Worm (Caenorhabditis elegans): ENCODE results near the gene unc-64.

Gene unc-64

ce11 chrIII:13277881-13278500, 933 bp downstream of the unc-64 start:
- no peak for TF ChIP-seq skn-1 (tag; optimal IDR thresholded peaks at IDR 0.05)
- TF ChIP-seq ZK546.5 (tag; optimal IDR thresholded peaks at IDR 0.05), result no peak
- peak; percentile 9 for TF ChIP-seq fkh-10 (GFP tag; optimal IDR thresholded peaks at IDR 0.05)
- TF ChIP-seq lin-39 (tag; optimal IDR thresholded peaks at IDR 0.05), result no peak
- TF ChIP-seq daf-12 (tag; optimal IDR thresholded peaks at IDR 0.05), result no peak
- no peak for TF ChIP-seq hmg-11 (tag; optimal IDR thresholded peaks at IDR 0.05)
- no peak for TF ChIP-seq elt-3 (tag; optimal IDR thresholded peaks at IDR 0.05)
- peak; percentile 39 for TF ChIP-seq nfya-1 (tag; optimal IDR thresholded peaks at IDR 0.05; ENCODE audit: insufficient read depth)

- TF ChIP-seq fos-1 (tag; optimal IDR thresholded peaks at IDR 0.05), result no peak
- no peak for TF ChIP-seq nhr-237 (tag; optimal IDR thresholded peaks at IDR 0.05)
- no peak for TF ChIP-seq mdl-1 (tag; optimal IDR thresholded peaks at IDR 0.05)
- TF ChIP-seq ceh-9 (tag; optimal IDR thresholded peaks at IDR 0.05), result no peak
- TF ChIP-seq nhr-25 (tag; optimal IDR thresholded peaks at IDR 0.05), result no peak
- TF ChIP-seq unc-62 (GFP tag; optimal IDR thresholded peaks at IDR 0.05), result no peak
- TF ChIP-seq daf-12 (tag; optimal IDR thresholded peaks at IDR 0.05), result no peak
- TF ChIP-seq egl-27 (tag; optimal IDR thresholded peaks at IDR 0.05), result no peak
- TF ChIP-seq fkh-2 (tag; optimal IDR thresholded peaks at IDR 0.05), result no peak
- TF ChIP-seq eor-1 (tag; optimal IDR thresholded peaks at IDR 0.05), result no peak
- TF ChIP-seq nhr-67 (tag; optimal IDR thresholded peaks at IDR 0.05), result no peak
- no peak for TF ChIP-seq jun-1 (tag; optimal IDR thresholded peaks at IDR 0.05)
- no peak for TF ChIP-seq ztf-4 (tag; optimal IDR thresholded peaks at IDR 0.05)
Observed at ce11 chrIII:13285421-13285820, 8.4 kb downstream of the unc-64 start, which contains the start of gene F56A8.8. Gene F56A8.8, plus strand, starts transcription at chrIII:13285721.

- TF ChIP-seq lin-39 (tag; optimal IDR thresholded peaks at IDR 0.05), result peak; percentile 5
- TF ChIP-seq ceh-28 (tag; optimal IDR thresholded peaks at IDR 0.05), result peak; percentile 10
- peak; percentile 11 for TF ChIP-seq elt-2 (tag; optimal IDR thresholded peaks at IDR 0.05)
Observed at ce11 chrIII:13292971-13293514, 16.0 kb downstream of the unc-64 start, which contains the start of gene set-25. Gene set-25, minus strand, starts transcription at chrIII:13293090.

- TF ChIP-seq nhr-23 (tag; optimal IDR thresholded peaks at IDR 0.05) (peak; percentile 59), snpc-4 (tag; optimal IDR thresholded peaks at IDR 0.05) (peak; percentile 16), pha-4 (tag; optimal IDR thresholded peaks at IDR 0.05) (peak; percentile 68), lin-15B (tag; optimal IDR thresholded peaks at IDR 0.05) (peak; percentile 89), elt-2 (tag; optimal IDR thresholded peaks at IDR 0.05) (peak; percentile 19)
Observed at ce11 chrIII:13296289-13296874, 19.3 kb downstream of the unc-64 start, which contains the start of gene npp-18. Gene npp-18, plus strand, starts transcription at chrIII:13296853.

ce11 chrIII:13298722-13299431, 21.8 kb downstream of the unc-64 start, which contains the start of gene pgm-2:
Gene pgm-2, plus strand, starts transcription at chrIII:13299378.
- TF ChIP-seq pha-4 (tag; optimal IDR thresholded peaks at IDR 0.05), result peak; percentile 22
- no peak for TF ChIP-seq fos-1 (tag; optimal IDR thresholded peaks at IDR 0.05)
- no peak for TF ChIP-seq fkh-2 (tag; optimal IDR thresholded peaks at IDR 0.05)
- no peak for TF ChIP-seq eor-1 (tag; optimal IDR thresholded peaks at IDR 0.05)
- peak; percentile 24 for TF ChIP-seq nhr-23 (tag; optimal IDR thresholded peaks at IDR 0.05)
- TF ChIP-seq nhr-76 (tag; optimal IDR thresholded peaks at IDR 0.05), result no peak
- TF ChIP-seq elt-2 (tag; optimal IDR thresholded peaks at IDR 0.05), result peak; percentile 77
- TF ChIP-seq R02D3.7 (tag; optimal IDR thresholded peaks at IDR 0.05), result no peak
- no peak for TF ChIP-seq pqm-1 (tag; optimal IDR thresholded peaks at IDR 0.05)
- TF ChIP-seq elt-1 (tag; optimal IDR thresholded peaks at IDR 0.05), result peak; percentile 23
- TF ChIP-seq ama-1 (optimal IDR thresholded peaks at IDR 0.05), result no peak
- TF ChIP-seq ztf-4 (tag; optimal IDR thresholded peaks at IDR 0.05), result no peak
- no peak for TF ChIP-seq unc-39 (tag; optimal IDR thresholded peaks at IDR 0.05)
- no peak for TF ChIP-seq nhr-237 (tag; optimal IDR thresholded peaks at IDR 0.05)
- TF ChIP-seq ztf-11 (tag; optimal IDR thresholded peaks at IDR 0.05), result no peak
- TF ChIP-seq nhr-25 (tag; optimal IDR thresholded peaks at IDR 0.05), result peak; percentile 76

Data from whole organism, L3 larva.